Fruit fly (Drosophila melanogaster): Measurements from ENCODE around the gene Vsx2.

Gene Vsx2

dm6 chrX:5563396-5563795 lies 3.4 kb upstream of the Vsx2 start:
- TF ChIP-seq psq (optimal IDR thresholded peaks at IDR 0.05) (no peak), Sin3A (optimal IDR thresholded peaks at IDR 0.05) (no peak), Myc (optimal IDR thresholded peaks at IDR 0.05) (no peak), insv (optimal IDR thresholded peaks at IDR 0.05) (no peak), ttk (optimal IDR thresholded peaks at IDR 0.05) (no peak), h (optimal IDR thresholded peaks at IDR 0.05) (no peak)

- no peak for TF ChIP-seq ttk (optimal IDR thresholded peaks at IDR 0.05)
- TF ChIP-seq h (optimal IDR thresholded peaks at IDR 0.05) = no peak
- no peak for TF ChIP-seq insv (optimal IDR thresholded peaks at IDR 0.05)
- TF ChIP-seq Myc (optimal IDR thresholded peaks at IDR 0.05) = no peak
- no peak for TF ChIP-seq psq (optimal IDR thresholded peaks at IDR 0.05)
- TF ChIP-seq Sin3A (optimal IDR thresholded peaks at IDR 0.05) = no peak
Observed at dm6 chrX:5560503-5560902, 520 bp upstream of the Vsx2 start.

dm6 chrX:5559363-5559762 lies 620 bp downstream of the Vsx2 start:
- no peak for TF ChIP-seq ttk (optimal IDR thresholded peaks at IDR 0.05)
- no peak for TF ChIP-seq h (optimal IDR thresholded peaks at IDR 0.05)
- no peak for TF ChIP-seq psq (optimal IDR thresholded peaks at IDR 0.05)
- no peak for TF ChIP-seq Sin3A (optimal IDR thresholded peaks at IDR 0.05)
- no peak for TF ChIP-seq Myc (optimal IDR thresholded peaks at IDR 0.05)
- TF ChIP-seq insv (optimal IDR thresholded peaks at IDR 0.05) = no peak

dm6 chrX:5558495-5558894 lies 1.5 kb downstream of the Vsx2 start:
- TF ChIP-seq Myc (optimal IDR thresholded peaks at IDR 0.05) (no peak), Sin3A (optimal IDR thresholded peaks at IDR 0.05) (no peak), insv (optimal IDR thresholded peaks at IDR 0.05) (no peak), h (optimal IDR thresholded peaks at IDR 0.05) (no peak)

dm6 chrX:5553664-5554063 lies 6.3 kb downstream of the Vsx2 start:
- TF ChIP-seq ttk (optimal IDR thresholded peaks at IDR 0.05) (no peak), h (optimal IDR thresholded peaks at IDR 0.05) (no peak)

- TF ChIP-seq Sin3A (optimal IDR thresholded peaks at IDR 0.05) (no peak), insv (optimal IDR thresholded peaks at IDR 0.05) (no peak), h (optimal IDR thresholded peaks at IDR 0.05) (no peak)
Observed at dm6 chrX:5552805-5553204, 7.2 kb downstream of the Vsx2 start.

dm6 chrX:5524240-5524881 lies 35.6 kb downstream of the Vsx2 start:
- TF ChIP-seq insv (optimal IDR thresholded peaks at IDR 0.05) (no peak), Myc (optimal IDR thresholded peaks at IDR 0.05) (no peak), ttk (optimal IDR thresholded peaks at IDR 0.05) (no peak), psq (optimal IDR thresholded peaks at IDR 0.05) (no peak), h (optimal IDR thresholded peaks at IDR 0.05) (no peak), Sin3A (optimal IDR thresholded peaks at IDR 0.05) (no peak)

dm6 chrX:5518196-5518595 lies 41.8 kb downstream of the Vsx2 start:
- TF ChIP-seq psq (optimal IDR thresholded peaks at IDR 0.05) = no peak
- no peak for TF ChIP-seq insv (optimal IDR thresholded peaks at IDR 0.05)

dm6 chrX:5516783-5517571 lies 43.0 kb downstream of the Vsx2 start:
- TF ChIP-seq psq (optimal IDR thresholded peaks at IDR 0.05) (no peak), Myc (optimal IDR thresholded peaks at IDR 0.05) (no peak), Sin3A (optimal IDR thresholded peaks at IDR 0.05) (no peak), ttk (optimal IDR thresholded peaks at IDR 0.05) (no peak), insv (optimal IDR thresholded peaks at IDR 0.05) (no peak), h (optimal IDR thresholded peaks at IDR 0.05) (no peak)

- no peak for TF ChIP-seq h (optimal IDR thresholded peaks at IDR 0.05)
Observed at dm6 chrX:5515903-5516658, 43.9 kb downstream of the Vsx2 start, which contains the start of gene CG12730. Gene CG12730, plus strand, starts transcription at chrX:5516608.

dm6 chrX:5515151-5515550 lies 44.8 kb downstream of the Vsx2 start:
- TF ChIP-seq Sin3A (optimal IDR thresholded peaks at IDR 0.05) (no peak), Myc (optimal IDR thresholded peaks at IDR 0.05) (no peak), h (optimal IDR thresholded peaks at IDR 0.05) (no peak), psq (optimal IDR thresholded peaks at IDR 0.05) (no peak), insv (optimal IDR thresholded peaks at IDR 0.05) (no peak), ttk (optimal IDR thresholded peaks at IDR 0.05) (no peak)

- TF ChIP-seq insv (optimal IDR thresholded peaks at IDR 0.05) (no peak), Sin3A (optimal IDR thresholded peaks at IDR 0.05) (no peak), Myc (optimal IDR thresholded peaks at IDR 0.05) (no peak), ttk (optimal IDR thresholded peaks at IDR 0.05) (no peak), psq (optimal IDR thresholded peaks at IDR 0.05) (no peak), h (optimal IDR thresholded peaks at IDR 0.05) (no peak)
Observed at dm6 chrX:5511167-5511566, 48.8 kb downstream of the Vsx2 start.

dm6 chrX:5503916-5504315 lies 56.1 kb downstream of the Vsx2 start:
- no peak for TF ChIP-seq Myc (optimal IDR thresholded peaks at IDR 0.05)
